Fruit fly (Drosophila melanogaster): ENCODE data around the gene Amnionless.
A peak's percentile ranks its signal among the peaks of the same experiment; 100 is the strongest.

The Amnionless gene

dm6 chr2L:267441-268089 lies 21.4 kb downstream of the Amnionless start, which contains the start of gene CG17075 (continued):
- TF ChIP-seq Bteb2 (GFP tag; optimal IDR thresholded peaks at IDR 0.05) = peak; percentile 68
- TF ChIP-seq so (GFP tag; IDR thresholded peaks at IDR 0.05) = peak; percentile 93
- no peak for TF ChIP-seq tna (GFP tag; IDR thresholded peaks at IDR 0.05; ENCODE audit: partially characterized antibody)
- TF ChIP-seq E2f2 (GFP tag; IDR thresholded peaks at IDR 0.05) = peak; percentile 79
- peak in 1 of 2 experiments; percentile 49 for TF ChIP-seq insv (GFP tag; optimal IDR thresholded peaks at IDR 0.05)
- TF ChIP-seq emc (GFP tag; optimal IDR thresholded peaks at IDR 0.05) = peak; percentile 62
- TF ChIP-seq ac (GFP tag; optimal IDR thresholded peaks at IDR 0.05) = peak; percentile 23
- TF ChIP-seq Ada2b (GFP tag; IDR thresholded peaks at IDR 0.05) = peak; percentile 97
- peak in 1 of 2 experiments; percentile 20 for TF ChIP-seq Trl (optimal IDR thresholded peaks at IDR 0.05)
- peak; percentile 65 for TF ChIP-seq Trl (GFP tag; optimal IDR thresholded peaks at IDR 0.05)
- TF ChIP-seq lab (GFP tag; optimal IDR thresholded peaks at IDR 0.05) = peak; percentile 98
- no peak for TF ChIP-seq mld (GFP tag; IDR thresholded peaks at IDR 0.05; ENCODE audit: partially characterized antibody)
- TF ChIP-seq Xbp1 (GFP tag; optimal IDR thresholded peaks at IDR 0.05) = peak; percentile 96
- TF ChIP-seq CG31388 (GFP tag; optimal IDR thresholded peaks at IDR 0.05) = peak; percentile 81
- TF ChIP-seq CG7839 (tag; optimal IDR thresholded peaks at IDR 0.05) = peak; percentile 98
- TF ChIP-seq CG11085 (GFP tag; IDR thresholded peaks at IDR 0.05) = peak; percentile 94
- TF ChIP-seq CG14667 (GFP tag; IDR thresholded peaks at IDR 0.05) = peak; percentile 92
- peak; percentile 89 for TF ChIP-seq Chrac-16 (GFP tag; optimal IDR thresholded peaks at IDR 0.05)
- no peak; the same call in 1 of the 2 replicates for TF ChIP-seq GATAe (GFP tag; conservative IDR thresholded peaks at IDR 0.05)
- TF ChIP-seq kah (GFP tag; optimal IDR thresholded peaks at IDR 0.05) = peak; percentile 73
- TF ChIP-seq fu2 (GFP tag; optimal IDR thresholded peaks at IDR 0.05) = peak; percentile 51
- peak; percentile 87 for TF ChIP-seq Rx (GFP tag; IDR thresholded peaks at IDR 0.05)
- TF ChIP-seq tup (GFP tag; optimal IDR thresholded peaks at IDR 0.05) = peak; percentile 86
- TF ChIP-seq prd (optimal IDR thresholded peaks at IDR 0.05) = no peak
- TF ChIP-seq prd (GFP tag; IDR thresholded peaks at IDR 0.05) = peak; percentile 95
- peak; percentile 82 for TF ChIP-seq Camta (GFP tag; optimal IDR thresholded peaks at IDR 0.05)
- peak; percentile 89 for TF ChIP-seq CG18262 (tag; optimal IDR thresholded peaks at IDR 0.05)
- no peak for TF ChIP-seq pfk (GFP tag; optimal IDR thresholded peaks at IDR 0.05)
- TF ChIP-seq sob (GFP tag; IDR thresholded peaks at IDR 0.05) = peak; percentile 97
- peak; percentile 97 for TF ChIP-seq CG11456 (GFP tag; IDR thresholded peaks at IDR 0.05)
- peak; percentile 88 for TF ChIP-seq CG12219 (GFP tag; optimal IDR thresholded peaks at IDR 0.05)
- no peak for TF ChIP-seq Neu2 (GFP tag; optimal IDR thresholded peaks at IDR 0.05; ENCODE audit: borderline replicate concordance)
- peak; percentile 94 for TF ChIP-seq B-H1 (GFP tag; IDR thresholded peaks at IDR 0.05)
- TF ChIP-seq CG7372 (GFP tag; IDR thresholded peaks at IDR 0.05) = peak; percentile 94
- peak; percentile 95 for TF ChIP-seq CG10366 (GFP tag; IDR thresholded peaks at IDR 0.05)
- peak; percentile 77 for TF ChIP-seq zf30C (GFP tag; optimal IDR thresholded peaks at IDR 0.05)
- TF ChIP-seq gro (GFP tag; optimal IDR thresholded peaks at IDR 0.05) = peak; percentile 75
- TF ChIP-seq Scr (GFP tag; IDR thresholded peaks at IDR 0.05; ENCODE audit: partially characterized antibody) = no peak
- TF ChIP-seq luna (GFP tag; optimal IDR thresholded peaks at IDR 0.05) = no peak
- peak; percentile 34 for TF ChIP-seq btn (GFP tag; optimal IDR thresholded peaks at IDR 0.05)
- TF ChIP-seq CG2120 (GFP tag; optimal IDR thresholded peaks at IDR 0.05) = peak; percentile 96
- no peak for TF ChIP-seq grn (GFP tag; optimal IDR thresholded peaks at IDR 0.05)
- peak; percentile 94 for TF ChIP-seq cwo (GFP tag; optimal IDR thresholded peaks at IDR 0.05)
- peak; percentile 69 for TF ChIP-seq CG31365 (tag; optimal IDR thresholded peaks at IDR 0.05)
- TF ChIP-seq Nf-YC (tag; optimal IDR thresholded peaks at IDR 0.05) = peak; percentile 76
- TF ChIP-seq CG15269 (tag; optimal IDR thresholded peaks at IDR 0.05) = peak; percentile 97
- TF ChIP-seq repo (GFP tag; optimal IDR thresholded peaks at IDR 0.05) = peak; percentile 55
- TF ChIP-seq HLH4C (GFP tag; IDR thresholded peaks at IDR 0.05; ENCODE audit: partially characterized antibody) = no peak
- TF ChIP-seq Bgb (GFP tag; IDR thresholded peaks at IDR 0.05; ENCODE audit: partially characterized antibody) = no peak
- peak; percentile 61 for TF ChIP-seq Lhr (GFP tag; optimal IDR thresholded peaks at IDR 0.05)
